Worm (Caenorhabditis elegans) whole organism, L1 larva: ENCODE measurements around the gene Y39A3A.3.

ENCODE experiments used
- C34B4.2 ChIP-seq: sonication (generic microtip); optimal IDR thresholded peaks from 2 replicates; lab custom pipeline; 2017; ENCODE audit warnings: mild to moderate bottlenecking, missing genetic modification characterization, missing compliant biosample characterization
- alr-1 ChIP-seq: fragments of 200-800 bp; sonication (Bioruptor generic); optimal IDR thresholded peaks from 2 replicates; lab custom pipeline; 2018; ENCODE audit warnings: borderline replicate concordance, mild to moderate bottlenecking, missing genetic modification characterization, missing compliant biosample characterization
- aly-2 ChIP-seq: fragments of 150-350 bp; optimal IDR thresholded peaks from 2 replicates; lab custom pipeline; 2014; ENCODE audit warnings: missing biosample characterization, missing genetic modification characterization
- ama-1 ChIP-seq: fragments of 150-350 bp; optimal IDR thresholded peaks from 2 replicates; lab custom pipeline; 2014
- blmp-1 ChIP-seq: fragments of 150-350 bp; optimal IDR thresholded peaks from 2 replicates; lab custom pipeline; 2014; ENCODE audit warnings: missing biosample characterization, missing genetic modification characterization
- ceh-63 ChIP-seq: fragments of 200-800 bp; sonication (Bioruptor generic); optimal IDR thresholded peaks from 2 replicates; lab custom pipeline; 2018; ENCODE audit warnings: mild to moderate bottlenecking, missing genetic modification characterization, missing compliant biosample characterization
- ceh-8 ChIP-seq: fragments of 200-800 bp; sonication (Bioruptor generic); optimal IDR thresholded peaks from 2 replicates; lab custom pipeline; 2018; ENCODE audit warnings: mild to moderate bottlenecking, missing genetic modification characterization, moderate library complexity, missing compliant biosample characterization
- ceh-82 ChIP-seq, 3 experiments: fragments of 150-350 bp in 1 of 3; sonication (generic microtip) in 2 of 3; optimal IDR thresholded peaks; 2 replicates each; lab custom pipeline; 2014 to 2017; ENCODE audit warnings: missing biosample characterization in 3 of 3, missing genetic modification characterization in 3 of 3
- ceh-88 ChIP-seq: fragments of 200-800 bp; sonication (Bioruptor generic); IDR thresholded peaks from 2 replicates; pipeline ENCODE4 v1.3.6; 2022; ENCODE audit warnings: missing genetic modification characterization, missing compliant biosample characterization
- ceh-90 ChIP-seq: sonication (generic microtip); optimal IDR thresholded peaks from 2 replicates; lab custom pipeline; 2016; ENCODE audit warnings: missing genetic modification characterization, missing compliant biosample characterization
- ces-1 ChIP-seq: fragments of 150-350 bp; optimal IDR thresholded peaks from 2 replicates; lab custom pipeline; 2014; ENCODE audit warnings: missing biosample characterization, missing genetic modification reagents, missing genetic modification characterization
- dsc-1 ChIP-seq: sonication (generic microtip); optimal IDR thresholded peaks from 2 replicates; lab custom pipeline; 2016; ENCODE audit warnings: mild to moderate bottlenecking, missing genetic modification characterization, missing compliant biosample characterization
- efl-1 ChIP-seq, 4 experiments: fragments of 150-350 bp; optimal IDR thresholded peaks in 3 of 4; peaks in 1 of 4; 1 replicate in 1 of 4; 2 replicates in 3 of 4; lab custom pipeline; 2014; ENCODE audit warnings: missing biosample characterization in 2 of 4, missing genetic modification characterization in 2 of 4, missing genetic modification reagents in 2 of 4
- elt-2 ChIP-seq: sonication (generic microtip); optimal IDR thresholded peaks from 2 replicates; lab custom pipeline; 2016; ENCODE audit warnings: missing genetic modification characterization, mild to moderate bottlenecking, inconsistent platforms, missing compliant biosample characterization, missing genetic modification reagents
- elt-3 ChIP-seq, 6 experiments: fragments of 150-350 bp in 1 of 6; sonication (generic microtip); optimal IDR thresholded peaks; 2 replicates each; lab custom pipeline; 2017 to 2018; ENCODE audit warnings: missing biosample characterization in 6 of 6, missing genetic modification characterization in 6 of 6, inconsistent platforms in 1 of 6
- fkh-4 ChIP-seq: sonication (generic microtip); optimal IDR thresholded peaks from 2 replicates; lab custom pipeline; 2016; ENCODE audit warnings: missing compliant biosample characterization, missing genetic modification characterization, borderline replicate concordance
- fkh-8 ChIP-seq: sonication (generic microtip); optimal IDR thresholded peaks from 2 replicates; lab custom pipeline; 2016; ENCODE audit warnings: mild to moderate bottlenecking, missing genetic modification characterization, missing compliant biosample characterization
- fos-1 ChIP-seq: fragments of 150-350 bp; optimal IDR thresholded peaks from 2 replicates; lab custom pipeline; 2014; ENCODE audit warnings: missing biosample characterization, missing genetic modification characterization
- grh-1 ChIP-seq: fragments of 200-800 bp; sonication (Bioruptor generic); IDR thresholded peaks from 2 replicates; pipeline ENCODE4 v1.3.6; 2022; ENCODE audit warnings: missing genetic modification reagents, missing genetic modification characterization, missing compliant biosample characterization
- hlh-4 ChIP-seq: sonication (generic microtip); optimal IDR thresholded peaks from 2 replicates; lab custom pipeline; 2016; ENCODE audit warnings: mild to moderate bottlenecking, missing genetic modification characterization, missing compliant biosample characterization
- irx-1 ChIP-seq: sonication (generic microtip); optimal IDR thresholded peaks from 2 replicates; lab custom pipeline; 2016; ENCODE audit warnings: missing genetic modification characterization, missing compliant biosample characterization
- jun-1 ChIP-seq: fragments of 150-350 bp; optimal IDR thresholded peaks from 2 replicates; lab custom pipeline; 2014; ENCODE audit warnings: missing biosample characterization, missing genetic modification reagents, missing genetic modification characterization
- lin-13 ChIP-seq: fragments of 150-350 bp; optimal IDR thresholded peaks from 2 replicates; lab custom pipeline; 2014; ENCODE audit warnings: missing biosample characterization, missing genetic modification reagents, missing genetic modification characterization
- lin-14 ChIP-seq: fragments of 200-800 bp; sonication (Bioruptor generic); optimal IDR thresholded peaks from 2 replicates; lab custom pipeline; 2018; ENCODE audit warnings: mild to moderate bottlenecking, missing genetic modification characterization, moderate library complexity, missing compliant biosample characterization
- lin-15B ChIP-seq: fragments of 150-350 bp; sonication (generic microtip); optimal IDR thresholded peaks from 3 replicates; lab custom pipeline; 2014; ENCODE audit warnings: missing biosample characterization, missing genetic modification characterization
- lin-35 ChIP-seq, 2 experiments: fragments of 150-350 bp; optimal IDR thresholded peaks; 2 replicates each; lab custom pipeline; 2014; ENCODE audit warnings: missing biosample characterization in 2 of 2, missing genetic modification characterization in 2 of 2, missing genetic modification reagents in 2 of 2
- lin-39 ChIP-seq: fragments of 150-350 bp; optimal IDR thresholded peaks from 2 replicates; lab custom pipeline; 2014; ENCODE audit warnings: missing biosample characterization, missing genetic modification reagents, missing genetic modification characterization
- lir-3 ChIP-seq: sonication (generic microtip); optimal IDR thresholded peaks from 2 replicates; lab custom pipeline; 2016; ENCODE audit warnings: mild to moderate bottlenecking, missing genetic modification characterization, moderate library complexity, missing compliant biosample characterization; ENCODE audit not compliant: poor library complexity
- lsy-2 ChIP-seq, 2 experiments: fragments of 150-350 bp; optimal IDR thresholded peaks; 2 replicates each; lab custom pipeline; 2014; ENCODE audit warnings: missing biosample characterization in 2 of 2, missing genetic modification characterization in 2 of 2
- mab-9 ChIP-seq: fragments of 200-800 bp; sonication (Bioruptor generic); IDR thresholded peaks from 2 replicates; pipeline ENCODE4 v1.3.6; 2022; ENCODE audit warnings: missing genetic modification reagents, missing genetic modification characterization, missing compliant biosample characterization
- mdl-1 ChIP-seq, 2 experiments: fragments of 150-350 bp; optimal IDR thresholded peaks; 2 replicates each; lab custom pipeline; 2014 to 2017; ENCODE audit warnings: missing biosample characterization in 2 of 2, missing genetic modification characterization in 2 of 2, inconsistent platforms in 1 of 2
- mef-2 ChIP-seq: fragments of 150-350 bp; optimal IDR thresholded peaks from 2 replicates; lab custom pipeline; 2014; ENCODE audit warnings: missing biosample characterization, missing genetic modification characterization
- nhr-20 ChIP-seq: sonication (generic microtip); optimal IDR thresholded peaks from 2 replicates; lab custom pipeline; 2016; ENCODE audit warnings: mild to moderate bottlenecking, missing genetic modification characterization, missing compliant biosample characterization
- nhr-237 ChIP-seq: fragments of 150-350 bp; optimal IDR thresholded peaks from 2 replicates; lab custom pipeline; 2014; ENCODE audit warnings: missing biosample characterization, missing genetic modification characterization
- nhr-47 ChIP-seq: sonication (generic microtip); optimal IDR thresholded peaks from 2 replicates; lab custom pipeline; 2016; ENCODE audit warnings: mild to moderate bottlenecking, missing genetic modification characterization, moderate library complexity, missing compliant biosample characterization
- nhr-84 ChIP-seq: sonication (generic microtip); optimal IDR thresholded peaks from 2 replicates; lab custom pipeline; 2017; ENCODE audit warnings: missing biosample characterization, missing genetic modification characterization
- nhr-85 ChIP-seq: sonication (generic microtip); peaks from one replicate; lab custom pipeline; 2016; ENCODE audit warnings: missing genetic modification characterization, inconsistent platforms, missing compliant biosample characterization
- nhr-90 ChIP-seq: sonication (generic microtip); optimal IDR thresholded peaks from 2 replicates; lab custom pipeline; 2016; ENCODE audit warnings: mild to moderate bottlenecking, missing genetic modification characterization, missing compliant biosample characterization; ENCODE audit not compliant: poor library complexity
- pax-3 ChIP-seq: fragments of 200-800 bp; sonication (Bioruptor generic); optimal IDR thresholded peaks from 2 replicates; lab custom pipeline; 2018; ENCODE audit warnings: mild to moderate bottlenecking, missing genetic modification characterization, moderate library complexity, missing compliant biosample characterization
- pqm-1 ChIP-seq: sonication (generic microtip); optimal IDR thresholded peaks from 3 replicates; lab custom pipeline; 2017; ENCODE audit warnings: missing biosample characterization, missing genetic modification characterization
- snpc-4 ChIP-seq: fragments of 150-350 bp; optimal IDR thresholded peaks from 2 replicates; lab custom pipeline; 2014; ENCODE audit warnings: missing biosample characterization, missing genetic modification characterization
- sptf-1 ChIP-seq: fragments of 150-350 bp; optimal IDR thresholded peaks from 2 replicates; lab custom pipeline; 2014; ENCODE audit warnings: missing biosample characterization, missing genetic modification characterization
- swsn-7 ChIP-seq: sonication (generic microtip); optimal IDR thresholded peaks from 2 replicates; lab custom pipeline; 2016; ENCODE audit warnings: missing genetic modification characterization, missing compliant biosample characterization
- tbx-2 ChIP-seq: sonication (generic microtip); optimal IDR thresholded peaks from 2 replicates; lab custom pipeline; 2016; ENCODE audit warnings: missing genetic modification characterization, missing compliant biosample characterization
- tlp-1 ChIP-seq: fragments of 150-350 bp; optimal IDR thresholded peaks from 2 replicates; lab custom pipeline; 2014; ENCODE audit warnings: missing biosample characterization, missing genetic modification characterization
- unc-30 ChIP-seq: sonication (generic microtip); optimal IDR thresholded peaks from 2 replicates; lab custom pipeline; 2017; ENCODE audit warnings: missing biosample characterization, missing genetic modification characterization
- unc-62 ChIP-seq: fragments of 150-350 bp; optimal IDR thresholded peaks from 2 replicates; lab custom pipeline; 2014; ENCODE audit warnings: missing biosample characterization, missing genetic modification reagents, missing genetic modification characterization
- unc-86 ChIP-seq: sonication (generic microtip); optimal IDR thresholded peaks from 2 replicates; lab custom pipeline; 2016; ENCODE audit warnings: missing genetic modification characterization, missing compliant biosample characterization
- zag-1 ChIP-seq: fragments of 150-350 bp; optimal IDR thresholded peaks from 2 replicates; lab custom pipeline; 2014; ENCODE audit warnings: missing biosample characterization, missing genetic modification characterization
- ztf-11 ChIP-seq, 2 experiments: sonication (generic microtip); optimal IDR thresholded peaks; 2 replicates each; lab custom pipeline; 2016 to 2017; ENCODE audit warnings: missing genetic modification characterization in 2 of 2, missing biosample characterization in 1 of 2, missing compliant biosample characterization in 1 of 2

The Y39A3A.3 gene

DNA sequence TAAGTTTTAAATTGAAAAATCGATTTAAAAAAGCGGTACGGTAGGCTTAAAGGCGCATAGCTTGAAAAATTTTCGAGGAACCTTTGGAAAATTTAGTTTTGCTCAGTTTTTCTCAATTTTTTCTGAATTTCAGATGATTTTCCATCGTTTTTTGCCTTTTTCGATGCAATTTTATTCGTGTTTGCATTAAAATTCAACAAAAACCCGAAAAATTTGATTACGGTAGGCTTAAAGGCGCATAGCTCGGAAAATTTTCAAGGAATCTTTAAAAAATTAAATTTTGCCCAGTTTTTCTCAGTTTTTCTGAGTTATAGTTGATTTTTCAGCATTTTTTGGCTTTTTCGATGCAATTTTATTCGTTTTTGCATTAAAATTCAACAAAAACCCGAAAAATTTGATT, 33.2 kb upstream of the Y39A3A.3 start:
- TF ChIP-seq unc-30: no peak
- TF ChIP-seq nhr-85 (tag; lab: Kevin White, UChicago): no peak
- TF ChIP-seq nhr-47 (tag; lab: Kevin White, UChicago): no peak
- TF ChIP-seq elt-3 (tag; optimal IDR thresholded peaks at IDR 0.05; lab: Kevin White, UChicago): no peak
- no peak for TF ChIP-seq ceh-88 (GFP tag; lab: Robert Waterston, UW)
- no peak for TF ChIP-seq hlh-4 (tag; lab: Kevin White, UChicago)
- TF ChIP-seq mdl-1 (tag; optimal IDR thresholded peaks at IDR 0.05; lab: Kevin White, UChicago): no peak
- no peak for TF ChIP-seq lin-14 (GFP tag; lab: Kevin White, UChicago)
- TF ChIP-seq lin-15B (tag; lab: Kevin White, UChicago): no peak
- no peak for TF ChIP-seq ztf-11 (tag; optimal IDR thresholded peaks at IDR 0.05; lab: Kevin White, UChicago)
- TF ChIP-seq grh-1 (GFP tag; lab: Robert Waterston, UW): no peak
- TF ChIP-seq alr-1 (tag; lab: Kevin White, UChicago): no peak
- no peak for TF ChIP-seq ama-1

DNA sequence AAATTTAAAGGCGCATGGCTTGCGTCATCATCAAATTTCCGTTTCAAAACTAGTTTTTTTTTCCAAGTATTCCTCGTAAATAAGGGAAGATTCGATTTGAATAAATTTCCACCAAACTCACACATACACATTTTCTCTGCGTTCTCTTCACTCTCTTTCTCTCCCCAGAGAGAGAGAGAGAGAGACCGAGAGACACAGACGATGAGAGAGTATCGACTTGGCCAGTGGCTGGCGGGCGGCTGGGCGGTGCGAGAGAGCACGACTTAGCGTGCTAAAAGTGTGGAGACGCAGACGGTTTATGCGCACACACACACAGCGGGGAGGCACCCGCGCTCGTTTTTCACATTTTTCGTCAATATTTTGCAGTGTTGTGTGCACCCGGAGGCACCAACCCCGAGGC, 32.7 kb upstream of the Y39A3A.3 start:
- TF ChIP-seq efl-1 (optimal IDR thresholded peaks at IDR 0.05; lab: Kevin White, UChicago) (peak; percentile 81 to 90), efl-1 (GFP tag; optimal IDR thresholded peaks at IDR 0.05 in 1 of 2; lab: Kevin White, UChicago) (peak; percentile 58 to 94), tbx-2 (peak; percentile 79), C34B4.2 (tag; lab: Kevin White, UChicago) (no peak), dsc-1 (peak; percentile 59), nhr-90 (tag; lab: Kevin White, UChicago) (peak; percentile 63), lin-14 (GFP tag; lab: Kevin White, UChicago) (peak; percentile 95), fkh-8 (peak; percentile 58), irx-1 (tag; lab: Kevin White, UChicago) (peak; percentile 68), zag-1 (tag; lab: Kevin White, UChicago) (peak; percentile 34), fos-1 (tag; lab: Kevin White, UChicago) (peak; percentile 10), nhr-20 (tag; lab: Kevin White, UChicago) (peak; percentile 61), tlp-1 (no peak), elt-2 (tag; lab: Kevin White, UChicago) (peak; percentile 2), elt-3 (tag; optimal IDR thresholded peaks at IDR 0.05; lab: Kevin White, UChicago) (no peak), nhr-237 (tag; lab: Kevin White, UChicago) (no peak), mab-9 (GFP tag; lab: Robert Waterston, UW) (peak; percentile 74), lin-13 (GFP tag; lab: Kevin White, UChicago) (peak; percentile 76), snpc-4 (tag; lab: Kevin White, UChicago) (no peak), ces-1 (GFP tag; lab: Kevin White, UChicago) (peak; percentile 86), unc-86 (tag; lab: Kevin White, UChicago) (peak; percentile 83), grh-1 (GFP tag; lab: Robert Waterston, UW) (peak; percentile 67), nhr-84 (tag; lab: Kevin White, UChicago) (no peak), ceh-8 (GFP tag; lab: Kevin White, UChicago) (no peak), fkh-4 (tag; lab: Kevin White, UChicago) (no peak), pax-3 (tag; lab: Kevin White, UChicago) (peak; percentile 30), ceh-82 (tag; optimal IDR thresholded peaks at IDR 0.05; lab: Kevin White, UChicago) (peak; percentile 56 to 74 (median 60)), ceh-63 (GFP tag; lab: Kevin White, UChicago) (no peak), lin-35 (GFP tag; optimal IDR thresholded peaks at IDR 0.05; lab: Kevin White, UChicago) (peak; percentile 69 to 74), lin-39 (tag; lab: Kevin White, UChicago) (no peak), pqm-1 (no peak), mdl-1 (tag; optimal IDR thresholded peaks at IDR 0.05; lab: Kevin White, UChicago) (peak in 1 of 2 experiments; percentile 59), blmp-1 (no peak), aly-2 (tag; lab: Kevin White, UChicago) (no peak), mef-2 (tag; lab: Kevin White, UChicago) (peak; percentile 1), unc-62 (GFP tag; lab: Kevin White, UChicago) (no peak), ama-1 (no peak), alr-1 (tag; lab: Kevin White, UChicago) (no peak), lsy-2 (tag; optimal IDR thresholded peaks at IDR 0.05; lab: Kevin White, UChicago) (peak; percentile 78 to 81), sptf-1 (tag; lab: Kevin White, UChicago) (no peak), ceh-90 (tag; lab: Kevin White, UChicago) (no peak), lir-3 (no peak), swsn-7 (tag; lab: Kevin White, UChicago) (peak; percentile 88), jun-1 (tag; lab: Kevin White, UChicago) (peak; percentile 71)
